Worm (Caenorhabditis elegans) whole organism, young adult: Measurements from ENCODE around the gene srh-22.
"Not testable (repeated sequence)": the region's sequence is repeated elsewhere in the genome, so short reads cannot be mapped to it uniquely, and the experiment has no call there.

Experiments used
- B0019.2 ChIP-seq: fragments of 200-800 bp; sonication (Bioruptor generic); conservative IDR thresholded peaks from 2 replicates; pipeline ENCODE4 v1.3.6; 2022; ENCODE audit warnings: missing genetic modification reagents, missing genetic modification characterization, missing compliant biosample characterization
- B0261.1 ChIP-seq: sonication (generic microtip); optimal IDR thresholded peaks from 2 replicates; lab custom pipeline; 2016; ENCODE audit warnings: mild to moderate bottlenecking, missing genetic modification characterization, moderate library complexity, missing compliant biosample characterization
- B0336.3 ChIP-seq: fragments of 200-800 bp; sonication (Bioruptor generic); IDR thresholded peaks from 2 replicates; pipeline ENCODE4 v1.3.6; 2022; ENCODE audit warnings: missing genetic modification characterization, missing compliant biosample characterization
- C17E4.6 ChIP-seq: fragments of 200-800 bp; sonication (Bioruptor generic); IDR thresholded peaks from 2 replicates; pipeline ENCODE4 v1.3.6; 2022; ENCODE audit warnings: missing genetic modification reagents, missing genetic modification characterization, missing compliant biosample characterization
- F49E8.2 ChIP-seq: sonication (generic microtip); optimal IDR thresholded peaks from 3 replicates; lab custom pipeline; 2017; ENCODE audit warnings: missing genetic modification characterization, mild to moderate bottlenecking, missing compliant biosample characterization, antibody characterized with exemption, moderate library complexity; ENCODE audit not compliant: insufficient read depth
- F55B11.4 ChIP-seq: sonication (generic microtip); optimal IDR thresholded peaks from 2 replicates; lab custom pipeline; 2016; ENCODE audit warnings: missing compliant biosample characterization, missing genetic modification characterization, borderline replicate concordance; ENCODE audit not compliant: insufficient read depth
- K12H6.12 ChIP-seq: fragments of 200-800 bp; sonication (Bioruptor generic); optimal IDR thresholded peaks from 2 replicates; lab custom pipeline; 2018; ENCODE audit warnings: mild to moderate bottlenecking, missing genetic modification characterization, missing compliant biosample characterization
- ama-1 ChIP-seq, 3 experiments: fragments of 150-350 bp in 1 of 3; sonication (generic microtip) in 2 of 3; optimal IDR thresholded peaks; 2 replicates each; lab custom pipeline; 2014 to 2018; ENCODE audit warnings: missing biosample characterization in 2 of 3, missing genetic modification characterization in 2 of 3, missing genetic modification reagents in 2 of 3
- ccch-3 ChIP-seq: fragments of 200-800 bp; sonication (Bioruptor generic); optimal IDR thresholded peaks from 2 replicates; lab custom pipeline; 2018; ENCODE audit warnings: mild to moderate bottlenecking, missing genetic modification characterization, missing compliant biosample characterization
- ceh-100 ChIP-seq: fragments of 200-800 bp; sonication (Bioruptor generic); IDR thresholded peaks from 2 replicates; pipeline ENCODE4 v1.3.6; 2022; ENCODE audit warnings: missing genetic modification reagents, missing genetic modification characterization, missing compliant biosample characterization
- ceh-40 ChIP-seq: fragments of 200-800 bp; sonication (Bioruptor generic); IDR thresholded peaks from 2 replicates; pipeline ENCODE4 v1.3.6; 2022; ENCODE audit warnings: missing genetic modification characterization, missing compliant biosample characterization
- ceh-58 ChIP-seq: fragments of 200-800 bp; sonication (Bioruptor generic); IDR thresholded peaks from 2 replicates; pipeline ENCODE4 v1.3.6; 2022; ENCODE audit warnings: missing genetic modification characterization, missing compliant biosample characterization
- chd-7 ChIP-seq: sonication (generic microtip); optimal IDR thresholded peaks from 2 replicates; lab custom pipeline; 2016; ENCODE audit warnings: mild to moderate bottlenecking, missing genetic modification characterization, moderate library complexity, missing compliant biosample characterization
- egl-18 ChIP-seq: fragments of 200-800 bp; sonication (Bioruptor generic); IDR thresholded peaks from 2 replicates; pipeline ENCODE4 v1.3.6; 2022; ENCODE audit warnings: missing genetic modification reagents, missing genetic modification characterization, missing compliant biosample characterization
- him-1 ChIP-seq: sonication (generic microtip); optimal IDR thresholded peaks from 2 replicates; lab custom pipeline; 2016; ENCODE audit warnings: missing genotype, missing genetic modification reagents, missing genetic modification characterization, missing compliant biosample characterization
- hlh-26 ChIP-seq: fragments of 200-800 bp; sonication (Bioruptor generic); conservative IDR thresholded peaks from 2 replicates; pipeline ENCODE4 v1.3.6; 2022; ENCODE audit warnings: missing genetic modification reagents, missing genetic modification characterization, missing compliant biosample characterization
- hmg-1.2 ChIP-seq: fragments of 200-800 bp; sonication (Bioruptor generic); IDR thresholded peaks from 2 replicates; pipeline ENCODE4 v1.3.6; 2022; ENCODE audit warnings: missing genetic modification reagents, missing genetic modification characterization, missing compliant biosample characterization
- hrde-1 ChIP-seq: sonication (generic microtip); optimal IDR thresholded peaks from 2 replicates; lab custom pipeline; 2016; ENCODE audit warnings: missing genetic modification characterization, mild to moderate bottlenecking, missing compliant biosample characterization, moderate library complexity, missing genotype, missing genetic modification reagents, borderline replicate concordance
- hsf-1 ChIP-seq: fragments of 200-800 bp; sonication (Bioruptor generic); IDR thresholded peaks from 2 replicates; pipeline ENCODE4 v1.3.6; 2022; ENCODE audit warnings: missing genetic modification reagents, missing genetic modification characterization, missing compliant biosample characterization
- lin-35 ChIP-seq, 3 experiments: fragments of 150-350 bp in 2 of 3; sonication (generic microtip) in 1 of 3; optimal IDR thresholded peaks; 2 replicates each; lab custom pipeline; 2014 to 2018; ENCODE audit warnings: missing biosample characterization in 3 of 3, missing genetic modification characterization in 3 of 3, missing genetic modification reagents in 3 of 3
- lin-40 ChIP-seq: sonication (generic microtip); optimal IDR thresholded peaks from 2 replicates; lab custom pipeline; 2016; ENCODE audit warnings: missing genetic modification characterization, mild to moderate bottlenecking, missing compliant biosample characterization, missing genotype, missing genetic modification reagents
- madf-8 ChIP-seq: fragments of 200-800 bp; sonication (Bioruptor generic); conservative IDR thresholded peaks from 2 replicates; pipeline ENCODE4 v1.3.6; 2022; ENCODE audit warnings: missing genetic modification reagents, missing genetic modification characterization, missing compliant biosample characterization
- mcd-1 ChIP-seq: fragments of 200-800 bp; sonication (Bioruptor generic); IDR thresholded peaks from 2 replicates; pipeline ENCODE4 v1.3.6; 2022; ENCODE audit warnings: missing genetic modification reagents, missing genetic modification characterization, missing compliant biosample characterization
- mel-28 ChIP-seq: sonication (generic microtip); optimal IDR thresholded peaks from 2 replicates; lab custom pipeline; 2016; ENCODE audit warnings: borderline replicate concordance, mild to moderate bottlenecking, missing genetic modification characterization, missing compliant biosample characterization
- nfya-2 ChIP-seq: fragments of 200-800 bp; sonication (Bioruptor generic); IDR thresholded peaks from 2 replicates; pipeline ENCODE4 v1.3.6; 2022; ENCODE audit warnings: missing genetic modification reagents, missing genetic modification characterization, missing compliant biosample characterization
- nfyb-1 ChIP-seq: fragments of 200-800 bp; sonication (Bioruptor generic); IDR thresholded peaks from 2 replicates; pipeline ENCODE4 v1.3.6; 2022; ENCODE audit warnings: missing genetic modification reagents, missing genetic modification characterization, missing compliant biosample characterization
- nhr-120 ChIP-seq: fragments of 200-800 bp; sonication (Bioruptor generic); IDR thresholded peaks from 2 replicates; pipeline ENCODE4 v1.3.6; 2022; ENCODE audit warnings: missing genetic modification characterization, missing compliant biosample characterization
- nhr-179 ChIP-seq: sonication (generic microtip); optimal IDR thresholded peaks from 2 replicates; lab custom pipeline; 2016; ENCODE audit warnings: mild to moderate bottlenecking, missing genetic modification characterization, missing compliant biosample characterization
- nhr-27 ChIP-seq: fragments of 200-800 bp; sonication (Bioruptor generic); optimal IDR thresholded peaks from 2 replicates; lab custom pipeline; 2018; ENCODE audit warnings: mild to moderate bottlenecking, missing genetic modification characterization, moderate library complexity, missing compliant biosample characterization
- sea-2 ChIP-seq: fragments of 200-800 bp; sonication (Bioruptor generic); IDR thresholded peaks from 2 replicates; pipeline ENCODE4 v1.3.6; 2022; ENCODE audit warnings: missing genetic modification characterization, missing compliant biosample characterization
- snpc-3.4 ChIP-seq: sonication (generic microtip); optimal IDR thresholded peaks from 2 replicates; lab custom pipeline; 2017; ENCODE audit warnings: missing genetic modification characterization, mild to moderate bottlenecking, missing compliant biosample characterization, antibody characterized with exemption, moderate library complexity, missing genotype, missing genetic modification reagents
- snpc-4 ChIP-seq, 5 experiments: fragments of 150-350 bp in 1 of 5; sonication (generic microtip) in 4 of 5; optimal IDR thresholded peaks; 2 replicates each; lab custom pipeline; 2014 to 2018; ENCODE audit warnings: missing genetic modification characterization in 5 of 5, missing biosample characterization in 3 of 5, antibody characterized with exemption in 2 of 5, mild to moderate bottlenecking in 2 of 5, missing compliant biosample characterization in 2 of 5, missing genotype in 2 of 5, moderate library complexity in 2 of 5, missing genetic modification reagents in 1 of 5
- tbx-9 ChIP-seq: sonication (generic microtip); optimal IDR thresholded peaks from 2 replicates; lab custom pipeline; 2016; ENCODE audit warnings: borderline replicate concordance, missing genetic modification characterization, inconsistent platforms, missing compliant biosample characterization
- unc-130 ChIP-seq: sonication (generic microtip); optimal IDR thresholded peaks from 2 replicates; lab custom pipeline; 2016; ENCODE audit warnings: missing genetic modification reagents, missing genetic modification characterization, missing compliant biosample characterization
- unc-62 ChIP-seq: fragments of 150-350 bp; optimal IDR thresholded peaks from 2 replicates; lab custom pipeline; 2014; ENCODE audit warnings: missing biosample characterization, missing genetic modification reagents, missing genetic modification characterization
- ztf-22 ChIP-seq: fragments of 200-800 bp; sonication (Bioruptor generic); optimal IDR thresholded peaks from 2 replicates; lab custom pipeline; 2018; ENCODE audit warnings: mild to moderate bottlenecking, missing genetic modification characterization, moderate library complexity, missing compliant biosample characterization

The srh-22 gene

ce11 chrV:4894971-4895370 lies 27.2 kb upstream of the srh-22 start, which contains the start of gene ugt-11:
Gene ugt-11 (minus strand): TSS chrV:4895071.
- no peak for TF ChIP-seq ceh-40 (GFP tag; lab: Robert Waterston, UW)
- no peak for TF ChIP-seq snpc-4 (GFP tag; optimal IDR thresholded peaks at IDR 0.05; lab: Kevin White, UChicago)
- no peak for TF ChIP-seq snpc-4 (tag; optimal IDR thresholded peaks at IDR 0.05; lab: Kevin White, UChicago)
- TF ChIP-seq nfya-2 (GFP tag; lab: Robert Waterston, UW), result no peak
- no peak for TF ChIP-seq mcd-1 (GFP tag; lab: Robert Waterston, UW)
- TF ChIP-seq mel-28 (tag; lab: Kevin White, UChicago), result no peak
- no peak for TF ChIP-seq lin-35 (GFP tag; optimal IDR thresholded peaks at IDR 0.05; lab: Kevin White, UChicago)
- TF ChIP-seq F55B11.4 (tag; lab: Kevin White, UChicago), result no peak
- TF ChIP-seq B0019.2 (GFP tag; lab: Robert Waterston, UW), result no peak
- no peak for TF ChIP-seq ceh-58 (GFP tag; lab: Robert Waterston, UW)
- no peak for TF ChIP-seq him-1 (tag; lab: Kevin White, UChicago)
- no peak for TF ChIP-seq egl-18
- TF ChIP-seq B0261.1 (tag; lab: Kevin White, UChicago), result no peak
- TF ChIP-seq hlh-26 (GFP tag; lab: Robert Waterston, UW), result no peak
- no peak for TF ChIP-seq unc-130 (GFP tag; lab: Kevin White, UChicago)

DNA sequence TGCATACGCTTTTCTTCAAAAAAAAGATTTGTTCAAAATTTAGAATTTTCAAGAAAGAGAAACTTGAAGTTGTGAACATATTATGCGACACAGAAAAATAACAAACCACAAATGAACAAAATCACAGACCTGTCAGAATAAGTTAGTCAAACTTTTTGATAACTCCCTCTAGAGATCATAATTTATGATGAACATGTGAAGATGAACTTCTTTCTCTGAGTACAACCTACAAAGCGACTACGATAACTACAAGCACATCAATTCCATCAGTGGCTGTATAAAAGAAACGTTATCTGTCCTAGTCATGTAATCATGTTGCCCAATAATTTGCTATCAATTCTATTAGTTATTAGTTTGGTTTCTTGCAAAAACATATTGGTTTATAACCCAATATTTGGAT lies 26.4 kb upstream of the srh-22 start, which contains the start of gene ugt-9:
Gene ugt-9 (plus strand): TSS at position 305 of the 400 bp plus-strand sequence.
- TF ChIP-seq lin-40, result no peak
- no peak for TF ChIP-seq ccch-3 (GFP tag; lab: Kevin White, UChicago)
- no peak for TF ChIP-seq chd-7 (tag; lab: Kevin White, UChicago)
- TF ChIP-seq nfyb-1 (GFP tag; lab: Robert Waterston, UW), result no peak
- no peak for TF ChIP-seq nhr-179
- TF ChIP-seq nhr-27, result no peak
- TF ChIP-seq sea-2, result no peak
- TF ChIP-seq ztf-22 (GFP tag; lab: Kevin White, UChicago), result no peak
- no peak for TF ChIP-seq C17E4.6 (GFP tag; lab: Robert Waterston, UW)
- no peak for TF ChIP-seq B0336.3 (GFP tag; lab: Robert Waterston, UW)
- no peak for TF ChIP-seq nhr-120 (GFP tag; lab: Robert Waterston, UW)
- no peak for TF ChIP-seq hsf-1 (GFP tag; lab: Robert Waterston, UW)
- no peak for TF ChIP-seq madf-8 (GFP tag; lab: Robert Waterston, UW)

- not testable (repeated sequence) for TF ChIP-seq snpc-4 (GFP tag; optimal IDR thresholded peaks at IDR 0.05; lab: Kevin White, UChicago)
- TF ChIP-seq snpc-4 (tag; optimal IDR thresholded peaks at IDR 0.05; lab: Kevin White, UChicago), result peak in 1 of 4 experiments; percentile 41
- peak; percentile 62 for TF ChIP-seq hmg-1.2 (GFP tag; lab: Robert Waterston, UW)
These were observed 22.1 kb upstream of the srh-22 start, which contains the start of gene ugt-10 for ce11 chrV:4900020-4900419. Gene ugt-10 (minus strand): TSS chrV:4900120.

- TF ChIP-seq ceh-100 (GFP tag; lab: Robert Waterston, UW) (no peak), tbx-9 (no peak), unc-62 (GFP tag; lab: Kevin White, UChicago) (no peak), mel-28 (tag; lab: Kevin White, UChicago) (no peak), hrde-1 (tag; lab: Kevin White, UChicago) (no peak), F49E8.2 (tag; lab: Kevin White, UChicago) (no peak), K12H6.12 (tag; lab: Kevin White, UChicago) (no peak), snpc-3.4 (no peak), ceh-58 (GFP tag; lab: Robert Waterston, UW) (no peak), ama-1 (optimal IDR thresholded peaks at IDR 0.05; lab: Kevin White, UChicago) (no peak), ama-1 (GFP tag; optimal IDR thresholded peaks at IDR 0.05; lab: Kevin White, UChicago) (no peak)
These were observed 21.1 kb upstream of the srh-22 start, which contains the start of gene ugt-67 for ce11 chrV:4901074-4901473. Gene ugt-67 (plus strand): TSS chrV:4901374.
